Worm (Caenorhabditis elegans): ENCODE data around the gene srt-30.

The srt-30 gene

ce11 chrV:3759419-3759915, 40.8 kb downstream of the srt-30 start, which contains the start of gene chk-1:
TSS of gene chk-1 (minus strand) at chrV:3759469.
- TF ChIP-seq mdl-1 (tag; optimal IDR thresholded peaks at IDR 0.05) (no peak), ztf-4 (tag; optimal IDR thresholded peaks at IDR 0.05) (peak; percentile 6), crh-2 (tag; optimal IDR thresholded peaks at IDR 0.05) (peak; percentile 69), ceh-16 (tag; optimal IDR thresholded peaks at IDR 0.05) (no peak), nhr-25 (tag; optimal IDR thresholded peaks at IDR 0.05) (peak; percentile 61), lin-39 (tag; optimal IDR thresholded peaks at IDR 0.05) (no peak), gmeb-1 (tag; optimal IDR thresholded peaks at IDR 0.05) (peak; percentile 92), unc-39 (tag; optimal IDR thresholded peaks at IDR 0.05) (no peak), mab-5 (tag; optimal IDR thresholded peaks at IDR 0.05) (peak; percentile 12), ama-1 (optimal IDR thresholded peaks at IDR 0.05) (no peak), nhr-129 (tag; optimal IDR thresholded peaks at IDR 0.05) (peak; percentile 58), nhr-6 (tag; optimal IDR thresholded peaks at IDR 0.05) (no peak), blmp-1 (tag; optimal IDR thresholded peaks at IDR 0.05; ENCODE audit: insufficient read depth) (no peak), lin-11 (tag; optimal IDR thresholded peaks at IDR 0.05) (peak; percentile 40), egl-27 (tag; optimal IDR thresholded peaks at IDR 0.05) (no peak), zag-1 (tag; optimal IDR thresholded peaks at IDR 0.05) (no peak), nhr-23 (tag; optimal IDR thresholded peaks at IDR 0.05) (no peak), ztf-1 (GFP tag; conservative IDR thresholded peaks at IDR 0.05) (no peak), elt-1 (tag; optimal IDR thresholded peaks at IDR 0.05) (no peak), R02D3.7 (tag; optimal IDR thresholded peaks at IDR 0.05) (peak; percentile 90), sma-3 (GFP tag; optimal IDR thresholded peaks at IDR 0.05) (peak; percentile 54), nhr-11 (tag; optimal IDR thresholded peaks at IDR 0.05) (no peak), C34F6.9 (tag; optimal IDR thresholded peaks at IDR 0.05) (peak; percentile 81), aly-2 (tag; optimal IDR thresholded peaks at IDR 0.05) (no peak), unc-62 (GFP tag; optimal IDR thresholded peaks at IDR 0.05) (no peak), sma-9 (GFP tag; optimal IDR thresholded peaks at IDR 0.05) (peak; percentile 59), sma-9 (tag; optimal IDR thresholded peaks at IDR 0.05) (no peak), F13H6.1 (tag; optimal IDR thresholded peaks at IDR 0.05) (peak; percentile 49), nhr-237 (tag; optimal IDR thresholded peaks at IDR 0.05) (no peak), ztf-11 (tag; optimal IDR thresholded peaks at IDR 0.05) (no peak), ZK546.5 (tag; optimal IDR thresholded peaks at IDR 0.05) (no peak), skn-1 (tag; optimal IDR thresholded peaks at IDR 0.05) (no peak), alr-1 (tag; optimal IDR thresholded peaks at IDR 0.05) (no peak), snpc-4 (tag; optimal IDR thresholded peaks at IDR 0.05) (peak; percentile 41), fos-1 (tag; optimal IDR thresholded peaks at IDR 0.05) (peak; percentile 54), nhr-12 (tag; optimal IDR thresholded peaks at IDR 0.05) (no peak), lsy-2 (tag; optimal IDR thresholded peaks at IDR 0.05) (peak; percentile 30 to 83), nhr-77 (tag; optimal IDR thresholded peaks at IDR 0.05) (no peak), nhr-21 (tag; optimal IDR thresholded peaks at IDR 0.05) (peak; percentile 42), dmd-4 (tag; optimal IDR thresholded peaks at IDR 0.05) (no peak), nhr-10 (tag; optimal IDR thresholded peaks at IDR 0.05) (no peak), sem-4 (tag; optimal IDR thresholded peaks at IDR 0.05) (no peak), mbf-1 (tag; optimal IDR thresholded peaks at IDR 0.05) (no peak), Y55F3AM.14 (GFP tag; optimal IDR thresholded peaks at IDR 0.05) (no peak), unc-55 (GFP tag; optimal IDR thresholded peaks at IDR 0.05) (peak; percentile 82), elt-3 (tag; optimal IDR thresholded peaks at IDR 0.05) (no peak), ceh-82 (tag; optimal IDR thresholded peaks at IDR 0.05) (no peak), lin-13 (GFP tag; optimal IDR thresholded peaks at IDR 0.05) (no peak), peb-1 (tag; optimal IDR thresholded peaks at IDR 0.05) (no peak)
